Worm (Caenorhabditis elegans) whole organism, L1 larva: ENCODE results near the gene K08D8.9.

Experiments used
- aly-2 ChIP-seq: fragments of 150-350 bp; optimal IDR thresholded peaks from 2 replicates; lab custom pipeline; 2014; ENCODE audit warnings: missing biosample characterization, missing genetic modification characterization
- ces-1 ChIP-seq: fragments of 150-350 bp; optimal IDR thresholded peaks from 2 replicates; lab custom pipeline; 2014; ENCODE audit warnings: missing biosample characterization, missing genetic modification reagents, missing genetic modification characterization
- elt-3 ChIP-seq, 6 experiments: fragments of 150-350 bp in 1 of 6; sonication (generic microtip); optimal IDR thresholded peaks; 2 replicates each; lab custom pipeline; 2017 to 2018; ENCODE audit warnings: missing biosample characterization in 6 of 6, missing genetic modification characterization in 6 of 6, inconsistent platforms in 1 of 6
- lin-15B ChIP-seq: fragments of 150-350 bp; sonication (generic microtip); optimal IDR thresholded peaks from 3 replicates; lab custom pipeline; 2014; ENCODE audit warnings: missing biosample characterization, missing genetic modification characterization
- lsy-2 ChIP-seq, 2 experiments: fragments of 150-350 bp; optimal IDR thresholded peaks; 2 replicates each; lab custom pipeline; 2014; ENCODE audit warnings: missing biosample characterization in 2 of 2, missing genetic modification characterization in 2 of 2
- nhr-11 ChIP-seq: fragments of 150-350 bp; optimal IDR thresholded peaks from 2 replicates; lab custom pipeline; 2014; ENCODE audit warnings: missing biosample characterization, missing genetic modification characterization
- nhr-237 ChIP-seq: fragments of 150-350 bp; optimal IDR thresholded peaks from 2 replicates; lab custom pipeline; 2014; ENCODE audit warnings: missing biosample characterization, missing genetic modification characterization
- nhr-28 ChIP-seq: fragments of 150-350 bp; optimal IDR thresholded peaks from 2 replicates; lab custom pipeline; 2014; ENCODE audit warnings: missing biosample characterization, missing genetic modification characterization
- unc-62 ChIP-seq: fragments of 150-350 bp; optimal IDR thresholded peaks from 2 replicates; lab custom pipeline; 2014; ENCODE audit warnings: missing biosample characterization, missing genetic modification reagents, missing genetic modification characterization
- ztf-11 ChIP-seq, 2 experiments: sonication (generic microtip); optimal IDR thresholded peaks; 2 replicates each; lab custom pipeline; 2016 to 2017; ENCODE audit warnings: missing genetic modification characterization in 2 of 2, missing biosample characterization in 1 of 2, missing compliant biosample characterization in 1 of 2

DNA sequence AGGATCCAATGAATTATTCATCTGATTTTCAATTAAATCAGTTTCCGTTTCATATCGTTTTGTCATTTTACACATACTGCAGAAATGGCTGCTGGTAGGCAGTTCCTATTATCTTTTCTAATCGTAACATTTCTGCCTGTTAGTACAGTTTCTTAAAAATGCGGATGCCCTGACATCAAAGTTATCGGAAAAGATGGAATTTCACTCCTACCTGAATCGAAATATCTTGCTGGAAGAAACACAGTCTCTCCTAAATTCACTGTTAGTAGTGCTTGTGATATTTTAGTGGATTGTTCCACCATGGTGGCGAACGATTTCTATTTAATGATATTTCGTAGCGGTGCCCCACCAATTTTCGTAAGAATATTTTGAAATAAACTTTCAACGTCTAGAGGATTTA, 49.0 kb downstream of the K08D8.9 start, which contains the start of gene F55G11.10:
- TF ChIP-seq unc-62 (GFP tag; lab: Kevin White, UChicago) (no peak), ces-1 (GFP tag; lab: Kevin White, UChicago) (no peak), lin-15B (tag; lab: Kevin White, UChicago) (no peak), elt-3 (tag; optimal IDR thresholded peaks at IDR 0.05; lab: Kevin White, UChicago) (no peak), nhr-237 (tag; lab: Kevin White, UChicago) (no peak), nhr-11 (no peak), aly-2 (tag; lab: Kevin White, UChicago) (no peak), nhr-28 (tag; lab: Kevin White, UChicago) (no peak), ztf-11 (tag; optimal IDR thresholded peaks at IDR 0.05; lab: Kevin White, UChicago) (no peak), lsy-2 (tag; optimal IDR thresholded peaks at IDR 0.05; lab: Kevin White, UChicago) (no peak)
